Fruit fly (Drosophila melanogaster) Kc167 (cell line): Measurements from ENCODE around the gene CG6083.

Source experiments
- Myc ChIP-seq: fragments of >200 bp; optimal IDR thresholded peaks from 2 replicates; lab custom pipeline; 2017; ENCODE audit warnings: missing external identifiers
- h ChIP-seq: fragments of >200 bp; optimal IDR thresholded peaks from 3 replicates; lab custom pipeline; 2018; ENCODE audit warnings: missing external identifiers
- ttk ChIP-seq: sonication (Bioruptor generic); optimal IDR thresholded peaks from 2 replicates; lab custom pipeline; 2017; ENCODE audit warnings: missing external identifiers

DNA sequence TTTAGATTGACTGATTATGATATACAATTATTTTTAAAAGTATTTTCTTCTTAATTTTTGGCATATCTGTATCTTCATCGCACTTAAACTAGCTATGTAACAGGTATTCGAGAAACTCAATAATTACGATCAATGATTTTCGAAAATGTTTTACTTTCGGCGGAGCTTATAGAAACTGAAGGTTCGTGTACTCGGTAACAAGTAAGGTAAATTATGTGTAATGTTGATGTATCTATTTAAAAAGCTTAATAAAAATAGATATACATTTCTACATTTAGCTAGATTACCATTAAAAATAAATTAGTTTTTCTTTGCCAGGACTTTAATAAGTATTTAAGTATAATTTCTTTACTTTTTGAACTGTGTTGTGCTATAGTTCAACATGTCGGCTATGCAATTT lies 47.1 kb downstream of the CG6083 start:
- TF ChIP-seq Myc (lab: Kevin White, UChicago) (no peak), h (lab: Kevin White, UChicago) (no peak), ttk (lab: Kevin White, UChicago) (no peak)
